Worm (Caenorhabditis elegans) whole organism, midembryonic: ENCODE measurements around the gene sulp-4.

Experiments
- ref-1 ChIP-seq: fragments of 200-800 bp; sonication (Bioruptor generic); conservative IDR thresholded peaks from 2 replicates; pipeline ENCODE4 v1.3.6; 2022; ENCODE audit warnings: missing genetic modification reagents, missing genetic modification characterization, missing compliant biosample characterization
- tab-1 ChIP-seq: fragments of 200-800 bp; sonication (Bioruptor generic); IDR thresholded peaks from 2 replicates; pipeline ENCODE4 v1.3.6; 2022; ENCODE audit warnings: missing genetic modification characterization, missing compliant biosample characterization

ce11 chrV:11839220-11839619 lies 35.9 kb upstream of the sulp-4 start, which contains the start of gene idpb-5:
- TF ChIP-seq ref-1 (GFP tag; lab: Robert Waterston, UW): no peak
- no peak for TF ChIP-seq tab-1
